Worm (Caenorhabditis elegans) whole organism, L1 larva: ENCODE data around the gene ceh-86.

Experiments used
- C04F5.9 ChIP-seq: sonication (generic microtip); optimal IDR thresholded peaks from 2 replicates; lab custom pipeline; 2016; ENCODE audit warnings: missing genetic modification characterization, missing compliant biosample characterization
- C34B4.2 ChIP-seq: sonication (generic microtip); optimal IDR thresholded peaks from 2 replicates; lab custom pipeline; 2017; ENCODE audit warnings: mild to moderate bottlenecking, missing genetic modification characterization, missing compliant biosample characterization
- Y116A8C.19 ChIP-seq: sonication (generic microtip); optimal IDR thresholded peaks from 2 replicates; lab custom pipeline; 2016; ENCODE audit warnings: missing compliant biosample characterization, missing genetic modification characterization, borderline replicate concordance
- aha-1 ChIP-seq: fragments of 150-350 bp; optimal IDR thresholded peaks from 2 replicates; lab custom pipeline; 2014; ENCODE audit warnings: missing biosample characterization, missing genetic modification characterization
- alr-1 ChIP-seq: fragments of 200-800 bp; sonication (Bioruptor generic); optimal IDR thresholded peaks from 2 replicates; lab custom pipeline; 2018; ENCODE audit warnings: borderline replicate concordance, mild to moderate bottlenecking, missing genetic modification characterization, missing compliant biosample characterization
- aly-2 ChIP-seq: fragments of 150-350 bp; optimal IDR thresholded peaks from 2 replicates; lab custom pipeline; 2014; ENCODE audit warnings: missing biosample characterization, missing genetic modification characterization
- ceh-63 ChIP-seq: fragments of 200-800 bp; sonication (Bioruptor generic); optimal IDR thresholded peaks from 2 replicates; lab custom pipeline; 2018; ENCODE audit warnings: mild to moderate bottlenecking, missing genetic modification characterization, missing compliant biosample characterization
- ceh-82 ChIP-seq, 3 experiments: fragments of 150-350 bp in 1 of 3; sonication (generic microtip) in 2 of 3; optimal IDR thresholded peaks; 2 replicates each; lab custom pipeline; 2014 to 2017; ENCODE audit warnings: missing biosample characterization in 3 of 3, missing genetic modification characterization in 3 of 3
- ces-1 ChIP-seq: fragments of 150-350 bp; optimal IDR thresholded peaks from 2 replicates; lab custom pipeline; 2014; ENCODE audit warnings: missing biosample characterization, missing genetic modification reagents, missing genetic modification characterization
- dpl-1 ChIP-seq, 3 experiments: fragments of 150-350 bp in 2 of 3; sonication (generic microtip) in 1 of 3; optimal IDR thresholded peaks; 2 replicates each; lab custom pipeline; 2014 to 2017; ENCODE audit warnings: missing biosample characterization in 3 of 3, missing genetic modification characterization in 3 of 3, missing genetic modification reagents in 3 of 3
- efl-1 ChIP-seq, 4 experiments: fragments of 150-350 bp; optimal IDR thresholded peaks in 3 of 4; peaks in 1 of 4; 1 replicate in 1 of 4; 2 replicates in 3 of 4; lab custom pipeline; 2014; ENCODE audit warnings: missing biosample characterization in 2 of 4, missing genetic modification characterization in 2 of 4, missing genetic modification reagents in 2 of 4
- efl-3 ChIP-seq: fragments of 200-800 bp; sonication (Bioruptor generic); optimal IDR thresholded peaks from 2 replicates; lab custom pipeline; 2018; ENCODE audit warnings: mild to moderate bottlenecking, missing genetic modification characterization, missing compliant biosample characterization
- ets-5 ChIP-seq: fragments of 200-800 bp; sonication (Bioruptor generic); IDR thresholded peaks from 2 replicates; pipeline ENCODE4 v1.3.6; 2022; ENCODE audit warnings: missing genetic modification characterization, missing compliant biosample characterization
- fkh-4 ChIP-seq: sonication (generic microtip); optimal IDR thresholded peaks from 2 replicates; lab custom pipeline; 2016; ENCODE audit warnings: missing compliant biosample characterization, missing genetic modification characterization, borderline replicate concordance
- fos-1 ChIP-seq: fragments of 150-350 bp; optimal IDR thresholded peaks from 2 replicates; lab custom pipeline; 2014; ENCODE audit warnings: missing biosample characterization, missing genetic modification characterization
- hlh-17 ChIP-seq: fragments of 200-800 bp; sonication (Bioruptor generic); optimal IDR thresholded peaks from 2 replicates; lab custom pipeline; 2018; ENCODE audit warnings: missing genetic modification characterization, mild to moderate bottlenecking, missing compliant biosample characterization, moderate library complexity, borderline replicate concordance
- hlh-4 ChIP-seq: sonication (generic microtip); optimal IDR thresholded peaks from 2 replicates; lab custom pipeline; 2016; ENCODE audit warnings: mild to moderate bottlenecking, missing genetic modification characterization, missing compliant biosample characterization
- hpl-2 ChIP-seq: fragments of 150-350 bp; optimal IDR thresholded peaks from 2 replicates; lab custom pipeline; 2014; ENCODE audit warnings: missing biosample characterization, missing genetic modification reagents, missing genetic modification characterization
- irx-1 ChIP-seq: sonication (generic microtip); optimal IDR thresholded peaks from 2 replicates; lab custom pipeline; 2016; ENCODE audit warnings: missing genetic modification characterization, missing compliant biosample characterization
- jun-1 ChIP-seq: fragments of 150-350 bp; optimal IDR thresholded peaks from 2 replicates; lab custom pipeline; 2014; ENCODE audit warnings: missing biosample characterization, missing genetic modification reagents, missing genetic modification characterization
- lin-14 ChIP-seq: fragments of 200-800 bp; sonication (Bioruptor generic); optimal IDR thresholded peaks from 2 replicates; lab custom pipeline; 2018; ENCODE audit warnings: mild to moderate bottlenecking, missing genetic modification characterization, moderate library complexity, missing compliant biosample characterization
- lin-39 ChIP-seq: fragments of 150-350 bp; optimal IDR thresholded peaks from 2 replicates; lab custom pipeline; 2014; ENCODE audit warnings: missing biosample characterization, missing genetic modification reagents, missing genetic modification characterization
- mab-9 ChIP-seq: fragments of 200-800 bp; sonication (Bioruptor generic); IDR thresholded peaks from 2 replicates; pipeline ENCODE4 v1.3.6; 2022; ENCODE audit warnings: missing genetic modification reagents, missing genetic modification characterization, missing compliant biosample characterization
- mef-2 ChIP-seq: fragments of 150-350 bp; optimal IDR thresholded peaks from 2 replicates; lab custom pipeline; 2014; ENCODE audit warnings: missing biosample characterization, missing genetic modification characterization
- nhr-11 ChIP-seq: fragments of 150-350 bp; optimal IDR thresholded peaks from 2 replicates; lab custom pipeline; 2014; ENCODE audit warnings: missing biosample characterization, missing genetic modification characterization
- nhr-12 ChIP-seq: sonication (generic microtip); optimal IDR thresholded peaks from 2 replicates; lab custom pipeline; 2017; ENCODE audit warnings: missing biosample characterization, missing genetic modification characterization
- nhr-19 ChIP-seq: fragments of 200-800 bp; sonication (Bioruptor generic); conservative IDR thresholded peaks from 2 replicates; pipeline ENCODE4 v1.3.6; 2022; ENCODE audit warnings: missing genetic modification characterization, missing compliant biosample characterization
- nhr-20 ChIP-seq: sonication (generic microtip); optimal IDR thresholded peaks from 2 replicates; lab custom pipeline; 2016; ENCODE audit warnings: mild to moderate bottlenecking, missing genetic modification characterization, missing compliant biosample characterization
- nhr-237 ChIP-seq: fragments of 150-350 bp; optimal IDR thresholded peaks from 2 replicates; lab custom pipeline; 2014; ENCODE audit warnings: missing biosample characterization, missing genetic modification characterization
- nhr-71 ChIP-seq: sonication (generic microtip); optimal IDR thresholded peaks from 2 replicates; lab custom pipeline; 2016; ENCODE audit warnings: mild to moderate bottlenecking, missing genetic modification characterization, moderate library complexity, missing compliant biosample characterization
- nhr-76 ChIP-seq: sonication (generic microtip); optimal IDR thresholded peaks from 2 replicates; lab custom pipeline; 2017; ENCODE audit warnings: missing biosample characterization, missing genetic modification characterization
- nhr-77 ChIP-seq: fragments of 150-350 bp; optimal IDR thresholded peaks from 2 replicates; lab custom pipeline; 2014; ENCODE audit warnings: missing biosample characterization, missing genetic modification characterization
- nhr-84 ChIP-seq: sonication (generic microtip); optimal IDR thresholded peaks from 2 replicates; lab custom pipeline; 2017; ENCODE audit warnings: missing biosample characterization, missing genetic modification characterization
- pqm-1 ChIP-seq: sonication (generic microtip); optimal IDR thresholded peaks from 3 replicates; lab custom pipeline; 2017; ENCODE audit warnings: missing biosample characterization, missing genetic modification characterization
- rnt-1 ChIP-seq: sonication (generic microtip); optimal IDR thresholded peaks from 2 replicates; lab custom pipeline; 2016; ENCODE audit warnings: mild to moderate bottlenecking, missing genetic modification characterization, moderate library complexity, missing compliant biosample characterization
- snu-23 ChIP-seq: sonication (generic microtip); optimal IDR thresholded peaks from 2 replicates; lab custom pipeline; 2016; ENCODE audit warnings: missing genetic modification characterization, missing compliant biosample characterization
- tbx-2 ChIP-seq: sonication (generic microtip); optimal IDR thresholded peaks from 2 replicates; lab custom pipeline; 2016; ENCODE audit warnings: missing genetic modification characterization, missing compliant biosample characterization
- unc-130 ChIP-seq: fragments of 150-350 bp; optimal IDR thresholded peaks from 2 replicates; lab custom pipeline; 2017; ENCODE audit warnings: missing biosample characterization, missing genetic modification characterization, inconsistent platforms
- unc-30 ChIP-seq: sonication (generic microtip); optimal IDR thresholded peaks from 2 replicates; lab custom pipeline; 2017; ENCODE audit warnings: missing biosample characterization, missing genetic modification characterization
- unc-86 ChIP-seq: sonication (generic microtip); optimal IDR thresholded peaks from 2 replicates; lab custom pipeline; 2016; ENCODE audit warnings: missing genetic modification characterization, missing compliant biosample characterization
- xbp-1 ChIP-seq: sonication (generic microtip); optimal IDR thresholded peaks from 2 replicates; lab custom pipeline; 2016; ENCODE audit warnings: missing genetic modification characterization, missing compliant biosample characterization
- zip-4 ChIP-seq: fragments of 200-800 bp; sonication (Bioruptor generic); optimal IDR thresholded peaks from 2 replicates; lab custom pipeline; 2018; ENCODE audit warnings: mild to moderate bottlenecking, missing genetic modification characterization, moderate library complexity, missing compliant biosample characterization
- ztf-11 ChIP-seq, 2 experiments: sonication (generic microtip); optimal IDR thresholded peaks; 2 replicates each; lab custom pipeline; 2016 to 2017; ENCODE audit warnings: missing genetic modification characterization in 2 of 2, missing biosample characterization in 1 of 2, missing compliant biosample characterization in 1 of 2
- ztf-4 ChIP-seq: fragments of 150-350 bp; optimal IDR thresholded peaks from 2 replicates; lab custom pipeline; 2014; ENCODE audit warnings: missing biosample characterization, missing genetic modification characterization

ceh-86 gene

ce11 chrII:2450990-2451389 is 19.1 kb upstream of the ceh-86 start (continued):
- TF ChIP-seq ces-1 (GFP tag; lab: Kevin White, UChicago) (no peak), nhr-20 (tag; lab: Kevin White, UChicago) (peak; percentile 47), fos-1 (tag; lab: Kevin White, UChicago) (no peak), nhr-77 (tag; lab: Kevin White, UChicago) (no peak), nhr-237 (no peak), unc-86 (tag; lab: Kevin White, UChicago) (peak; percentile 2), xbp-1 (tag; lab: Kevin White, UChicago) (peak; percentile 49), nhr-19 (GFP tag; lab: Robert Waterston, UW) (peak; percentile 70), hpl-2 (no peak), hlh-4 (no peak), aha-1 (tag; lab: Kevin White, UChicago) (no peak), hlh-17 (GFP tag; lab: Kevin White, UChicago) (no peak), Y116A8C.19 (tag; lab: Kevin White, UChicago) (no peak), mef-2 (tag; lab: Kevin White, UChicago) (no peak), C04F5.9 (tag; lab: Kevin White, UChicago) (peak; percentile 19), efl-3 (GFP tag; lab: Kevin White, UChicago) (no peak), nhr-76 (tag; lab: Kevin White, UChicago) (no peak), alr-1 (tag; lab: Kevin White, UChicago) (no peak), pqm-1 (tag; lab: Kevin White, UChicago) (no peak), ztf-11 (tag; optimal IDR thresholded peaks at IDR 0.05; lab: Kevin White, UChicago) (peak in 1 of 2 experiments; percentile 68), ztf-4 (tag; lab: Kevin White, UChicago) (no peak), jun-1 (tag; lab: Kevin White, UChicago) (peak; percentile 18), nhr-12 (tag; lab: Kevin White, UChicago) (no peak), unc-30 (no peak), nhr-11 (no peak), dpl-1 (GFP tag; optimal IDR thresholded peaks at IDR 0.05; lab: Kevin White, UChicago) (peak; percentile 83 to 89 (median 84)), C34B4.2 (tag; lab: Kevin White, UChicago) (no peak), nhr-84 (tag; lab: Kevin White, UChicago) (no peak), tbx-2 (tag; lab: Kevin White, UChicago) (peak; percentile 67), ceh-82 (tag; optimal IDR thresholded peaks at IDR 0.05; lab: Kevin White, UChicago) (peak in 2 of 3 experiments; percentile 24 to 31), mab-9 (GFP tag; lab: Robert Waterston, UW) (peak; percentile 43; the same call in 1 of the 2 replicates), lin-14 (GFP tag; lab: Kevin White, UChicago) (peak; percentile 46), zip-4 (GFP tag; lab: Kevin White, UChicago) (peak; percentile 9), unc-130 (tag; lab: Kevin White, UChicago) (no peak), ceh-63 (GFP tag; lab: Kevin White, UChicago) (no peak), aly-2 (tag; lab: Kevin White, UChicago) (peak; percentile 29), efl-1 (optimal IDR thresholded peaks at IDR 0.05; lab: Kevin White, UChicago) (peak; percentile 89 to 91), efl-1 (GFP tag; optimal IDR thresholded peaks at IDR 0.05 in 1 of 2; lab: Kevin White, UChicago) (peak; percentile 89 to 98), snu-23 (GFP tag; lab: Kevin White, UChicago) (peak; percentile 58), lin-39 (tag; lab: Kevin White, UChicago) (no peak), fkh-4 (tag; lab: Kevin White, UChicago) (peak; percentile 38), rnt-1 (tag; lab: Kevin White, UChicago) (peak; percentile 93), ets-5 (GFP tag; lab: Robert Waterston, UW) (no peak)

ce11 chrII:2446727-2447126 is 14.9 kb upstream of the ceh-86 start:
- TF ChIP-seq irx-1 (tag; lab: Kevin White, UChicago) (no peak), nhr-71 (no peak), efl-1 (optimal IDR thresholded peaks at IDR 0.05; lab: Kevin White, UChicago) (no peak), efl-1 (GFP tag; optimal IDR thresholded peaks at IDR 0.05 in 1 of 2; lab: Kevin White, UChicago) (peak in 1 of 2 experiments; percentile 11), nhr-12 (tag; lab: Kevin White, UChicago) (no peak)
- TF ChIP-seq, all 84 proteins: peak for 1
